Worm (Caenorhabditis elegans) whole organism, L4 larva: Measurements from ENCODE around the gene col-185.

Experiments used
- F37D6.2 ChIP-seq: sonication (generic microtip); optimal IDR thresholded peaks from 2 replicates; lab custom pipeline; 2016; ENCODE audit warnings: mild to moderate bottlenecking, missing genetic modification characterization, missing compliant biosample characterization
- F44E2.7 ChIP-seq: fragments of 200-800 bp; sonication (Bioruptor generic); IDR thresholded peaks from 2 replicates; pipeline ENCODE4 v2.1.2; 2022; ENCODE audit warnings: missing genetic modification characterization, missing compliant biosample characterization
- R02D3.7 ChIP-seq: fragments of 150-350 bp; sonication (generic microtip); optimal IDR thresholded peaks from 3 replicates; lab custom pipeline; 2014; ENCODE audit warnings: missing biosample characterization, missing genetic modification characterization
- aha-1 ChIP-seq: fragments of 150-350 bp; peaks from one replicate; lab custom pipeline; 2014; ENCODE audit warnings: missing biosample characterization, missing genetic modification characterization
- ceh-20 ChIP-seq: fragments of 200-800 bp; sonication (Bioruptor generic); IDR thresholded peaks from 2 replicates; pipeline ENCODE4 v1.3.6; 2022; ENCODE audit warnings: missing genetic modification reagents, missing genetic modification characterization, missing compliant biosample characterization
- ceh-82 ChIP-seq: sonication (generic microtip); optimal IDR thresholded peaks from 2 replicates; lab custom pipeline; 2017; ENCODE audit warnings: missing biosample characterization, missing genetic modification characterization
- ces-1 ChIP-seq: fragments of 150-350 bp; sonication (generic microtip); optimal IDR thresholded peaks from 4 replicates; lab custom pipeline; 2014; ENCODE audit warnings: missing biosample characterization, missing genetic modification reagents, missing genetic modification characterization
- ctbp-1 ChIP-seq: fragments of 200-800 bp; sonication (Bioruptor generic); IDR thresholded peaks from 2 replicates; pipeline ENCODE4 v1.3.6; 2022; ENCODE audit warnings: missing genetic modification reagents, missing genetic modification characterization, missing compliant biosample characterization
- daf-8 ChIP-seq: fragments of 200-800 bp; sonication (Bioruptor generic); IDR thresholded peaks from 2 replicates; pipeline ENCODE4 v1.3.6; 2022; ENCODE audit warnings: missing genetic modification characterization, missing compliant biosample characterization
- dmd-9 ChIP-seq: fragments of 200-800 bp; sonication (Bioruptor generic); IDR thresholded peaks from 2 replicates; pipeline ENCODE4 v1.3.6; 2022; ENCODE audit warnings: missing genetic modification reagents, missing genetic modification characterization, missing compliant biosample characterization
- duxl-1 ChIP-seq: sonication (generic microtip); optimal IDR thresholded peaks from 2 replicates; lab custom pipeline; 2016; ENCODE audit warnings: mild to moderate bottlenecking, missing genetic modification characterization, moderate library complexity, missing compliant biosample characterization; ENCODE audit not compliant: poor library complexity
- egl-27 ChIP-seq: sonication (generic microtip); optimal IDR thresholded peaks from 3 replicates; lab custom pipeline; 2017; ENCODE audit warnings: missing biosample characterization, missing genetic modification reagents, missing genetic modification characterization
- egl-43 ChIP-seq: fragments of 200-800 bp; sonication (Bioruptor generic); IDR thresholded peaks from 2 replicates; pipeline ENCODE4 v1.3.6; 2022; ENCODE audit warnings: missing genetic modification reagents, missing genetic modification characterization, missing compliant biosample characterization
- fkh-10 ChIP-seq: fragments of 150-350 bp; optimal IDR thresholded peaks from 2 replicates; lab custom pipeline; 2014; ENCODE audit warnings: missing biosample characterization, missing genetic modification reagents, missing genetic modification characterization
- fos-1 ChIP-seq: fragments of 150-350 bp; optimal IDR thresholded peaks from 2 replicates; lab custom pipeline; 2014; ENCODE audit warnings: missing biosample characterization, missing genetic modification characterization
- gei-8 ChIP-seq: fragments of 200-800 bp; sonication (Bioruptor generic); optimal IDR thresholded peaks from 2 replicates; lab custom pipeline; 2018; ENCODE audit warnings: mild to moderate bottlenecking, missing genetic modification characterization, missing compliant biosample characterization
- hif-1 ChIP-seq, 2 experiments: sonication (generic microtip); optimal IDR thresholded peaks; 2 replicates each; lab custom pipeline; 2016 to 2017; ENCODE audit warnings: missing compliant biosample characterization in 2 of 2, missing genetic modification characterization in 2 of 2, missing genetic modification reagents in 2 of 2, missing genotype in 2 of 2, mild to moderate bottlenecking in 1 of 2
- hlh-11 ChIP-seq: fragments of 200-800 bp; sonication (Bioruptor generic); optimal IDR thresholded peaks from 2 replicates; lab custom pipeline; 2018; ENCODE audit warnings: mild to moderate bottlenecking, missing genetic modification characterization, missing compliant biosample characterization
- hlh-30 ChIP-seq: sonication (generic microtip); optimal IDR thresholded peaks from 2 replicates; lab custom pipeline; 2017; ENCODE audit warnings: antibody characterized with exemption, mild to moderate bottlenecking, missing genetic modification characterization, missing compliant biosample characterization; ENCODE audit not compliant: insufficient read depth
- hmg-1.1 ChIP-seq: fragments of 200-800 bp; sonication (Bioruptor generic); IDR thresholded peaks from 2 replicates; pipeline ENCODE4 v1.3.6; 2022; ENCODE audit warnings: missing genetic modification reagents, missing genetic modification characterization, missing compliant biosample characterization
- lsy-2 ChIP-seq, 2 experiments: fragments of 150-350 bp in 1 of 2; sonication (generic microtip) in 1 of 2; optimal IDR thresholded peaks; 2 replicates each; lab custom pipeline; 2014 to 2017; ENCODE audit warnings: missing biosample characterization in 2 of 2, missing genetic modification characterization in 2 of 2
- mdl-1 ChIP-seq, 2 experiments: fragments of 150-350 bp in 1 of 2; sonication (generic microtip) in 1 of 2; optimal IDR thresholded peaks; 2 replicates each; lab custom pipeline; 2014 to 2017; ENCODE audit warnings: missing biosample characterization in 2 of 2, missing genetic modification characterization in 2 of 2
- mdt-29 ChIP-seq: fragments of 200-800 bp; sonication (Bioruptor generic); IDR thresholded peaks from 2 replicates; pipeline ENCODE4 v1.3.6; 2022; ENCODE audit warnings: missing genetic modification reagents, missing genetic modification characterization, missing compliant biosample characterization
- mep-1 ChIP-seq: fragments of 150-350 bp; sonication (generic microtip); optimal IDR thresholded peaks from 3 replicates; lab custom pipeline; 2014; ENCODE audit warnings: missing biosample characterization, missing genetic modification characterization
- mxl-3 ChIP-seq: fragments of 200-800 bp; sonication (Bioruptor generic); optimal IDR thresholded peaks from 2 replicates; lab custom pipeline; 2018; ENCODE audit warnings: mild to moderate bottlenecking, missing genetic modification characterization, missing compliant biosample characterization
- nhr-10 ChIP-seq: fragments of 150-350 bp; optimal IDR thresholded peaks from 2 replicates; lab custom pipeline; 2014; ENCODE audit warnings: missing biosample characterization, missing genetic modification characterization
- nhr-111 ChIP-seq: fragments of 200-800 bp; sonication (Bioruptor generic); optimal IDR thresholded peaks from 2 replicates; lab custom pipeline; 2018; ENCODE audit warnings: mild to moderate bottlenecking, missing genetic modification characterization, missing compliant biosample characterization
- nhr-237 ChIP-seq: sonication (generic microtip); optimal IDR thresholded peaks from 2 replicates; lab custom pipeline; 2017; ENCODE audit warnings: missing biosample characterization, missing genetic modification characterization
- nhr-6 ChIP-seq: fragments of 150-350 bp; optimal IDR thresholded peaks from 2 replicates; lab custom pipeline; 2014; ENCODE audit warnings: missing biosample characterization, missing genetic modification characterization
- nhr-76 ChIP-seq: fragments of 150-350 bp; optimal IDR thresholded peaks from 2 replicates; lab custom pipeline; 2014; ENCODE audit warnings: missing biosample characterization, missing genetic modification characterization
- rbr-2 ChIP-seq: sonication (generic microtip); optimal IDR thresholded peaks from 2 replicates; lab custom pipeline; 2016; ENCODE audit warnings: missing genotype, missing genetic modification characterization, missing compliant biosample characterization
- sdz-12 ChIP-seq: fragments of 200-800 bp; sonication (Bioruptor generic); optimal IDR thresholded peaks from 2 replicates; lab custom pipeline; 2018; ENCODE audit warnings: mild to moderate bottlenecking, missing genetic modification characterization, missing compliant biosample characterization
- snpc-4 ChIP-seq: fragments of 150-350 bp; optimal IDR thresholded peaks from 2 replicates; lab custom pipeline; 2014; ENCODE audit warnings: missing biosample characterization, missing genetic modification characterization
- unc-62 ChIP-seq, 3 experiments: fragments of 150-350 bp in 1 of 3; sonication (generic microtip); optimal IDR thresholded peaks in 2 of 3; peaks in 1 of 3; 1 replicate in 1 of 3; 2 replicates in 2 of 3; lab custom pipeline; 2014 to 2017; ENCODE audit warnings: missing biosample characterization in 3 of 3, missing genetic modification characterization in 3 of 3, missing genetic modification reagents in 3 of 3, missing genotype in 1 of 3
- zfp-2 ChIP-seq: sonication (generic microtip); optimal IDR thresholded peaks from 2 replicates; lab custom pipeline; 2016; ENCODE audit warnings: mild to moderate bottlenecking, missing genetic modification characterization, missing compliant biosample characterization
- zip-2 ChIP-seq: fragments of 150-350 bp; optimal IDR thresholded peaks from 2 replicates; lab custom pipeline; 2014; ENCODE audit warnings: missing biosample characterization, missing genetic modification characterization

Gene col-185

ce11 chrX:13503839-13504238 is 7.1 kb downstream of the col-185 start:
- TF ChIP-seq nhr-237 (tag; lab: Kevin White, UChicago) (no peak), zip-2 (tag; lab: Kevin White, UChicago) (no peak), nhr-111 (GFP tag; lab: Kevin White, UChicago) (no peak), hlh-11 (tag; lab: Kevin White, UChicago) (no peak), unc-62 (GFP tag; optimal IDR thresholded peaks at IDR 0.05 in 1 of 2; lab: Kevin White, UChicago) (no peak), unc-62 (tag; optimal IDR thresholded peaks at IDR 0.05; lab: Kevin White, UChicago) (no peak), egl-27 (tag; lab: Kevin White, UChicago) (no peak), fos-1 (tag; lab: Kevin White, UChicago) (no peak), sdz-12 (GFP tag; lab: Kevin White, UChicago) (no peak), snpc-4 (tag; lab: Kevin White, UChicago) (no peak), gei-8 (GFP tag; lab: Kevin White, UChicago) (no peak), nhr-6 (tag; lab: Kevin White, UChicago) (no peak), ceh-20 (no peak), mdt-29 (GFP tag; lab: Robert Waterston, UW) (no peak), F44E2.7 (no peak), mdl-1 (tag; optimal IDR thresholded peaks at IDR 0.05; lab: Kevin White, UChicago) (no peak), nhr-76 (tag; lab: Kevin White, UChicago) (no peak)

ce11 chrX:13502282-13502681 is 8.6 kb downstream of the col-185 start:
- peak; percentile 73 for TF ChIP-seq hmg-1.1 (GFP tag; lab: Robert Waterston, UW)
- peak in 1 of 2 experiments; percentile 29 for TF ChIP-seq hif-1 (tag; optimal IDR thresholded peaks at IDR 0.05; lab: Kevin White, UChicago)
- no peak for TF ChIP-seq R02D3.7 (tag; lab: Kevin White, UChicago)
- peak in 1 of 2 experiments; percentile 7 for TF ChIP-seq lsy-2 (tag; optimal IDR thresholded peaks at IDR 0.05; lab: Kevin White, UChicago)
- TF ChIP-seq hlh-30: peak; percentile 12
- TF ChIP-seq fkh-10 (GFP tag; lab: Kevin White, UChicago): peak; percentile 18
- peak; percentile 39 for TF ChIP-seq F37D6.2 (tag; lab: Kevin White, UChicago)
- TF ChIP-seq nhr-237 (tag; lab: Kevin White, UChicago): no peak
- peak; percentile 35 for TF ChIP-seq mep-1 (tag; lab: Kevin White, UChicago)
- TF ChIP-seq dmd-9 (GFP tag; lab: Robert Waterston, UW): no peak
- peak; percentile 72 for TF ChIP-seq rbr-2

DNA sequence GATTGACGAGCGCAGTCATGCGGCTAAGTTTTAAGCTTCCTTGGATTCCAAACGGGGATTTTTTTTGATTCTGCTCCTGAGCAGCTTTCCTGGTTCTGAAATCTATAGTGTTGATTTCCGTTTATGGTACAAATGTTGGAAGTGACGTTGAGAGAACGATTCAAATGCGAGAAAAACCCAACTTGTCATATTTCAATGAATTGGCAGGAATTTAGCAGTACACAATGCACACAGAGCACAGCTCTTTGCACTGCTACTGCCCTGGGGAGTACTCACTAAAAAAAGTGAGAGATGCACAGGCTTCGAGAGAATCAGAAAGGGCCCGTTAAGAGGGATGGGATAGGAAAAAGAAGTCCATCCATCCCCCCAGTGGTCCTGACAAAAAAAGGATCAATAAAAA is 10.3 kb downstream of the col-185 start, which contains the start of gene sad-1:
sad-1 (minus strand) TSS at position 101 of the 400 bp plus-strand sequence.
- TF ChIP-seq aha-1 (tag; lab: Kevin White, UChicago): peak; percentile 53
- no peak for TF ChIP-seq F44E2.7
- 0 out of 2 replicates have a peak, but pooled peaks have one; percentile 40 for TF ChIP-seq dmd-9 (GFP tag; lab: Robert Waterston, UW)
- TF ChIP-seq hmg-1.1 (GFP tag; lab: Robert Waterston, UW): peak; percentile 43; the same call in 1 of the 2 replicates

- TF ChIP-seq ceh-82 (tag; lab: Kevin White, UChicago): no peak
- TF ChIP-seq hlh-30: peak; percentile 42
- TF ChIP-seq, all 104 proteins: peak for 1
Measured at ce11 chrX:13499923-13500322, 11.0 kb downstream of the col-185 start.

ce11 chrX:13499098-13499497 is 11.8 kb downstream of the col-185 start:
- TF ChIP-seq hif-1 (tag; optimal IDR thresholded peaks at IDR 0.05; lab: Kevin White, UChicago) (no peak), duxl-1 (no peak), lsy-2 (tag; optimal IDR thresholded peaks at IDR 0.05; lab: Kevin White, UChicago) (peak in 1 of 2 experiments; percentile 5), ctbp-1 (GFP tag; lab: Robert Waterston, UW) (0 out of 2 replicates have a peak, but pooled peaks have one; percentile 25), egl-43 (GFP tag; lab: Robert Waterston, UW) (no peak), ces-1 (GFP tag; lab: Kevin White, UChicago) (peak; percentile 76), zfp-2 (tag; lab: Kevin White, UChicago) (no peak), nhr-10 (tag; lab: Kevin White, UChicago) (no peak), mxl-3 (GFP tag; lab: Kevin White, UChicago) (no peak), fkh-10 (GFP tag; lab: Kevin White, UChicago) (peak; percentile 71), sdz-12 (GFP tag; lab: Kevin White, UChicago) (no peak), daf-8 (GFP tag; lab: Robert Waterston, UW) (no peak)
